Fruit fly (Drosophila melanogaster) whole organism, embryonic: Measurements from ENCODE around the gene CG12362.
A peak's percentile ranks its signal among the peaks of the same experiment; 100 is the strongest.

ENCODE experiments used
- ATbp ChIP-seq: fragments of 200-800 bp; sonication (Bioruptor generic); optimal IDR thresholded peaks from 2 replicates; lab custom pipeline; 2017; ENCODE audit warnings: missing biosample characterization, mild to moderate bottlenecking, missing genetic modification characterization, missing genetic modification reagents
- CG12391 ChIP-seq: fragments of 200-800 bp; sonication (Bioruptor generic); optimal IDR thresholded peaks from 3 replicates; lab custom pipeline; 2018; ENCODE audit warnings: missing biosample characterization, mild to moderate bottlenecking, missing genetic modification characterization, moderate library complexity
- CG12769 ChIP-seq: fragments of 200-800 bp; sonication (Bioruptor generic); optimal IDR thresholded peaks from 2 replicates; lab custom pipeline; 2019; ENCODE audit warnings: missing biosample characterization, mild to moderate bottlenecking, missing genetic modification characterization, moderate library complexity
- CG13424 ChIP-seq: fragments of 200-800 bp; sonication (Bioruptor generic); optimal IDR thresholded peaks from 2 replicates; lab custom pipeline; 2019; ENCODE audit warnings: missing biosample characterization, mild to moderate bottlenecking, missing genetic modification characterization, moderate library complexity
- CG14014 ChIP-seq: fragments of 200-800 bp; sonication (Bioruptor generic); IDR thresholded peaks from 2 replicates; pipeline ENCODE4 v1.3.6; 2022; ENCODE audit warnings: missing biosample characterization, missing genetic modification characterization
- CG14965 ChIP-seq: fragments of 200-800 bp; sonication (Bioruptor generic); optimal IDR thresholded peaks from 2 replicates; lab custom pipeline; 2016; ENCODE audit warnings: missing biosample characterization, missing genetic modification characterization, borderline replicate concordance
- CG17361 ChIP-seq: fragments of 200-800 bp; sonication (Bioruptor generic); IDR thresholded peaks from 3 replicates; pipeline ENCODE4 v1.3.6; 2022; ENCODE audit warnings: missing biosample characterization, missing genetic modification characterization
- CG17829 ChIP-seq: fragments of 200-800 bp; optimal IDR thresholded peaks from 2 replicates; lab custom pipeline; 2019; ENCODE audit warnings: missing biosample characterization, mild to moderate bottlenecking, missing genetic modification characterization, moderate library complexity
- CG1792 ChIP-seq: fragments of 200-800 bp; sonication (Bioruptor generic); optimal IDR thresholded peaks from 2 replicates; lab custom pipeline; 2016; ENCODE audit warnings: missing biosample characterization, missing genetic modification characterization
- CG18262 ChIP-seq: fragments of 200-800 bp; optimal IDR thresholded peaks from 3 replicates; lab custom pipeline; 2019; ENCODE audit warnings: missing biosample characterization, mild to moderate bottlenecking, missing genetic modification characterization, moderate library complexity
- CG18764 ChIP-seq: fragments of 200-800 bp; sonication (Bioruptor generic); optimal IDR thresholded peaks from 3 replicates; lab custom pipeline; 2016; ENCODE audit warnings: missing biosample characterization, missing genetic modification characterization
- CG2116 ChIP-seq: fragments of 200-800 bp; sonication (Bioruptor generic); optimal IDR thresholded peaks from 3 replicates; lab custom pipeline; 2018; ENCODE audit warnings: missing biosample characterization, mild to moderate bottlenecking, missing genetic modification characterization
- CG31441 ChIP-seq: fragments of 200-800 bp; sonication (Bioruptor generic); IDR thresholded peaks from 2 replicates; pipeline ENCODE4 v1.3.6; 2022; ENCODE audit warnings: missing biosample characterization, missing genetic modification characterization
- CG33213 ChIP-seq: fragments of 200-800 bp; sonication (Bioruptor generic); optimal IDR thresholded peaks from 3 replicates; lab custom pipeline; 2016; ENCODE audit warnings: missing biosample characterization, missing genetic modification characterization
- CG4360 ChIP-seq: fragments of 200-800 bp; sonication (Bioruptor generic); IDR thresholded peaks from 2 replicates; pipeline ENCODE4 v1.3.6; 2022; ENCODE audit warnings: missing biosample characterization, missing genetic modification characterization
- CG4424 ChIP-seq: fragments of 200-800 bp; sonication (Bioruptor generic); optimal IDR thresholded peaks from 3 replicates; lab custom pipeline; 2016; ENCODE audit warnings: missing biosample characterization, missing genetic modification characterization
- CG6854 ChIP-seq: fragments of 200-800 bp; sonication (Bioruptor generic); optimal IDR thresholded peaks from 3 replicates; lab custom pipeline; 2017; ENCODE audit warnings: missing biosample characterization, mild to moderate bottlenecking, missing genetic modification characterization
- CG8089 ChIP-seq: fragments of 200-800 bp; sonication (Bioruptor generic); optimal IDR thresholded peaks from 3 replicates; lab custom pipeline; 2016; ENCODE audit warnings: missing biosample characterization, missing genetic modification characterization
- CG8765 ChIP-seq: fragments of 200-800 bp; sonication (Bioruptor generic); IDR thresholded peaks from 2 replicates; pipeline ENCODE4 v1.3.6; 2022; ENCODE audit warnings: missing biosample characterization, missing genetic modification characterization
- CG9609 ChIP-seq: fragments of 200-800 bp; sonication (Bioruptor generic); optimal IDR thresholded peaks from 3 replicates; lab custom pipeline; 2016; ENCODE audit warnings: missing biosample characterization, missing genetic modification characterization
- Doc3 ChIP-seq: fragments of 200-800 bp; sonication (Bioruptor generic); IDR thresholded peaks from 3 replicates; pipeline ENCODE4 v1.3.6; 2022; ENCODE audit warnings: missing biosample characterization, missing genetic modification characterization; ENCODE audit not compliant: partially characterized antibody
- Drgx ChIP-seq: fragments of 200-800 bp; sonication (Bioruptor generic); IDR thresholded peaks from 2 replicates; pipeline ENCODE4 v1.3.6; 2022; ENCODE audit warnings: missing biosample characterization, missing genetic modification characterization
- ERR ChIP-seq: fragments of 200-800 bp; sonication (Bioruptor generic); optimal IDR thresholded peaks from 2 replicates; lab custom pipeline; 2016; ENCODE audit warnings: missing biosample characterization, missing genetic modification characterization
- HLHmδ ChIP-seq: fragments of 200-800 bp; sonication (Bioruptor generic); optimal IDR thresholded peaks from 2 replicates; lab custom pipeline; 2018; ENCODE audit warnings: missing biosample characterization, mild to moderate bottlenecking, missing genetic modification characterization, moderate library complexity
- HmgD ChIP-seq: fragments of 200-800 bp; sonication (Bioruptor generic); optimal IDR thresholded peaks from 3 replicates; lab custom pipeline; 2016; ENCODE audit warnings: missing biosample characterization, missing genetic modification characterization
- Jarid2 ChIP-seq: fragments of 200-800 bp; sonication (Bioruptor generic); optimal IDR thresholded peaks from 3 replicates; lab custom pipeline; 2017; ENCODE audit warnings: mild to moderate bottlenecking, missing biosample characterization, missing genetic modification reagents, missing genetic modification characterization
- Meics ChIP-seq: fragments of 200-800 bp; sonication (Bioruptor generic); optimal IDR thresholded peaks from 2 replicates; lab custom pipeline; 2017; ENCODE audit warnings: missing biosample characterization, mild to moderate bottlenecking, missing genetic modification characterization
- Neu2 ChIP-seq: fragments of 200-800 bp; sonication (Bioruptor generic); optimal IDR thresholded peaks from 3 replicates; lab custom pipeline; 2016; ENCODE audit warnings: missing biosample characterization, missing genetic modification characterization, borderline replicate concordance
- Side ChIP-seq: fragments of 200-800 bp; sonication (Bioruptor generic); optimal IDR thresholded peaks from 2 replicates; lab custom pipeline; 2016; ENCODE audit warnings: missing biosample characterization, missing genetic modification characterization
- Ssrp ChIP-seq: fragments of 200-800 bp; sonication (Bioruptor generic); optimal IDR thresholded peaks from 2 replicates; lab custom pipeline; 2018; ENCODE audit warnings: missing biosample characterization, mild to moderate bottlenecking, missing genetic modification characterization, moderate library complexity
- TFAM ChIP-seq: fragments of 200-800 bp; sonication (Bioruptor generic); optimal IDR thresholded peaks from 2 replicates; lab custom pipeline; 2017; ENCODE audit warnings: missing biosample characterization, missing genetic modification characterization, inconsistent platforms
- Trl ChIP-seq, 3 experiments: fragments of >200 bp in 2 of 3; fragments of 200-800 bp in 1 of 3; sonication (Bioruptor generic) in 1 of 3; optimal IDR thresholded peaks; 2 replicates in 1 of 3; 3 replicates in 2 of 3; lab custom pipeline; 2016 to 2017; ENCODE audit warnings: missing biosample characterization in 1 of 3, missing genetic modification characterization in 1 of 3
- ab ChIP-seq: fragments of 200-800 bp; sonication (Bioruptor generic); optimal IDR thresholded peaks from 2 replicates; lab custom pipeline; 2016; ENCODE audit warnings: missing biosample characterization, missing genetic modification characterization
- abd-A ChIP-seq: fragments of 200-800 bp; sonication (Bioruptor generic); optimal IDR thresholded peaks from 3 replicates; lab custom pipeline; 2019; ENCODE audit warnings: missing biosample characterization, mild to moderate bottlenecking, missing genetic modification characterization, moderate library complexity
- aop ChIP-seq: fragments of 200-800 bp; sonication (Bioruptor generic); IDR thresholded peaks from 2 replicates; pipeline ENCODE4 v1.3.6; 2022; ENCODE audit warnings: missing biosample characterization, missing genetic modification characterization
- bsh ChIP-seq, 2 experiments: fragments of 200-800 bp; sonication (Bioruptor generic); optimal IDR thresholded peaks; 2 replicates each; lab custom pipeline; 2017 to 2018; ENCODE audit warnings: mild to moderate bottlenecking in 2 of 2, missing biosample characterization in 2 of 2, missing genetic modification characterization in 2 of 2, moderate library complexity in 1 of 2
- cato ChIP-seq: fragments of 200-800 bp; sonication (Bioruptor generic); optimal IDR thresholded peaks from 2 replicates; lab custom pipeline; 2016; ENCODE audit warnings: missing biosample characterization, missing genetic modification characterization, borderline replicate concordance
- dmrt11E ChIP-seq: fragments of 200-800 bp; sonication (Bioruptor generic); optimal IDR thresholded peaks from 3 replicates; lab custom pipeline; 2018; ENCODE audit warnings: missing biosample characterization, mild to moderate bottlenecking, missing genetic modification characterization, moderate library complexity
- esg ChIP-seq: fragments of 200-800 bp; sonication (Bioruptor generic); conservative IDR thresholded peaks from 2 replicates; pipeline ENCODE4 v1.3.6; 2022; ENCODE audit warnings: missing biosample characterization, missing genetic modification characterization
- jumu ChIP-seq: fragments of 200-800 bp; sonication (Bioruptor generic); optimal IDR thresholded peaks from 3 replicates; lab custom pipeline; 2016; ENCODE audit warnings: missing biosample characterization, missing genetic modification characterization
- nmo ChIP-seq: fragments of 200-800 bp; sonication (Bioruptor generic); optimal IDR thresholded peaks from 2 replicates; lab custom pipeline; 2018; ENCODE audit warnings: missing biosample characterization, mild to moderate bottlenecking, missing genetic modification characterization, moderate library complexity
- phol ChIP-seq: fragments of 200-800 bp; sonication (Bioruptor generic); optimal IDR thresholded peaks from 3 replicates; lab custom pipeline; 2018; ENCODE audit warnings: missing biosample characterization, mild to moderate bottlenecking, missing genetic modification characterization, moderate library complexity
- scrt ChIP-seq: fragments of 200-800 bp; sonication (Bioruptor generic); optimal IDR thresholded peaks from 2 replicates; lab custom pipeline; 2018; ENCODE audit warnings: missing biosample characterization, mild to moderate bottlenecking, missing genetic modification characterization, moderate library complexity
- tll ChIP-seq, 2 experiments: fragments of 200-800 bp in 1 of 2; fragments of >200 bp in 1 of 2; sonication (Bioruptor generic) in 1 of 2; optimal IDR thresholded peaks; 2 replicates each; lab custom pipeline; 2017 to 2019; ENCODE audit warnings: missing biosample characterization in 2 of 2, missing genetic modification characterization in 2 of 2, mild to moderate bottlenecking in 1 of 2, moderate library complexity in 1 of 2
- tup ChIP-seq: fragments of 200-800 bp; sonication (Bioruptor generic); optimal IDR thresholded peaks from 2 replicates; lab custom pipeline; 2016; ENCODE audit warnings: missing biosample characterization, mild to moderate bottlenecking, missing genetic modification characterization, moderate library complexity
- twi ChIP-seq: fragments of 200-800 bp; optimal IDR thresholded peaks from 2 replicates; lab custom pipeline; 2019; ENCODE audit warnings: missing biosample characterization, mild to moderate bottlenecking, missing genetic modification characterization, moderate library complexity

The CG12362 gene

dm6 chr3L:10428746-10429145, 16.1 kb downstream of the CG12362 start (continued):
- TF ChIP-seq TFAM (no peak), CG33213 (GFP tag; lab: Kevin White, UChicago) (no peak), CG1792 (GFP tag; lab: Kevin White, UChicago) (no peak), CG4360 (no peak), Meics (GFP tag; lab: Kevin White, UChicago) (no peak), CG13424 (tag; lab: Kevin White, UChicago) (peak; percentile 60), Ssrp (peak; percentile 64), Drgx (GFP tag; lab: Robert Waterston, UW) (peak; percentile 48; the same call in 1 of the 2 replicates), esg (GFP tag; lab: Robert Waterston, UW) (peak; percentile 36; the same call in 1 of the 2 replicates), CG12391 (tag; lab: Kevin White, UChicago) (peak; percentile 60), Side (GFP tag; lab: Kevin White, UChicago) (no peak)
- TF ChIP-seq, all 482 proteins: peak for 73

dm6 chr3L:10429474-10429873, 16.9 kb downstream of the CG12362 start:
- TF ChIP-seq CG17361 (no peak), CG17829 (tag; lab: Kevin White, UChicago) (no peak), CG8089 (no peak), aop (GFP tag; lab: Robert Waterston, UW) (no peak), CG8765 (GFP tag; lab: Robert Waterston, UW) (no peak), CG31441 (GFP tag; lab: Robert Waterston, UW) (no peak), Jarid2 (no peak), CG6854 (GFP tag; lab: Kevin White, UChicago) (no peak), HLHmδ (GFP tag; lab: Kevin White, UChicago) (no peak), nmo (GFP tag; lab: Kevin White, UChicago) (no peak), twi (tag; lab: Kevin White, UChicago) (no peak), cato (GFP tag; lab: Kevin White, UChicago) (no peak), abd-A (tag; lab: Kevin White, UChicago) (no peak)

- no peak for TF ChIP-seq tll (GFP tag; optimal IDR thresholded peaks at IDR 0.05; lab: Kevin White, UChicago)
- no peak for TF ChIP-seq Trl (optimal IDR thresholded peaks at IDR 0.05; lab: Kevin White, UChicago)
- no peak for TF ChIP-seq Trl (GFP tag; optimal IDR thresholded peaks at IDR 0.05; lab: Kevin White, UChicago)
- TF ChIP-seq ATbp (GFP tag; lab: Kevin White, UChicago): no peak
- TF ChIP-seq CG2116 (GFP tag; lab: Kevin White, UChicago): no peak
- no peak for TF ChIP-seq ab (GFP tag; lab: Kevin White, UChicago)
- TF ChIP-seq CG18764 (GFP tag; lab: Kevin White, UChicago): no peak
- no peak for TF ChIP-seq CG13424 (tag; lab: Kevin White, UChicago)
- TF ChIP-seq Neu2 (GFP tag; lab: Kevin White, UChicago): no peak
These were observed 19.3 kb downstream of the CG12362 start, which contains the start of gene Ir67b for dm6 chr3L:10431883-10432282. Gene Ir67b, minus strand, starts transcription at chr3L:10431983.

- peak; percentile 28 for TF ChIP-seq phol (tag; lab: Kevin White, UChicago)
- peak; percentile 6 for TF ChIP-seq CG4424
- no peak for TF ChIP-seq jumu (GFP tag; lab: Kevin White, UChicago)
- TF ChIP-seq tup: no peak
- TF ChIP-seq scrt: no peak
- no peak for TF ChIP-seq ERR (GFP tag; lab: Kevin White, UChicago)
- TF ChIP-seq Drgx (GFP tag; lab: Robert Waterston, UW): peak; percentile 35; the same call in 1 of the 2 replicates
- TF ChIP-seq CG18262 (tag; lab: Kevin White, UChicago): peak; percentile 7
- no peak for TF ChIP-seq CG9609 (GFP tag; lab: Kevin White, UChicago)
- no peak for TF ChIP-seq HmgD (GFP tag; lab: Kevin White, UChicago)
- TF ChIP-seq CG14965 (GFP tag; lab: Kevin White, UChicago): no peak
- no peak for TF ChIP-seq CG12769 (tag; lab: Kevin White, UChicago)
- TF ChIP-seq dmrt11E (tag; lab: Kevin White, UChicago): peak; percentile 21
- peak in 1 of 2 experiments; percentile 3 for TF ChIP-seq bsh (GFP tag; optimal IDR thresholded peaks at IDR 0.05; lab: Kevin White, UChicago)
- TF ChIP-seq CG14014 (GFP tag; lab: Robert Waterston, UW): no peak
- TF ChIP-seq Doc3 (GFP tag; lab: Robert Waterston, UW): no peak
These were observed 21.4 kb downstream of the CG12362 start, which contains the start of gene Ir67c for dm6 chr3L:10434005-10434404. Gene Ir67c, minus strand, starts transcription at chr3L:10434105.
